Fruit fly (Drosophila melanogaster): ENCODE measurements around the gene CG2256.
A peak's percentile ranks its signal among the peaks of the same experiment; 100 is the strongest.

The CG2256 gene

dm6 chrX:8091017-8091620, 4.1 kb upstream of the CG2256 start:
- peak; percentile 96 for TF ChIP-seq rgr (GFP tag; optimal IDR thresholded peaks at IDR 0.05)
- TF ChIP-seq Vsx2 (GFP tag; optimal IDR thresholded peaks at IDR 0.05; ENCODE audit: partially characterized antibody) = peak; percentile 17
- TF ChIP-seq Myc (optimal IDR thresholded peaks at IDR 0.05) = no peak
- TF ChIP-seq brk (GFP tag; optimal IDR thresholded peaks at IDR 0.05) = peak; percentile 91
- TF ChIP-seq dsf (GFP tag; optimal IDR thresholded peaks at IDR 0.05; ENCODE audit: borderline replicate concordance) = peak; percentile 20
- no peak for TF ChIP-seq Mio (GFP tag; optimal IDR thresholded peaks at IDR 0.05)
- TF ChIP-seq Sp1 (GFP tag; optimal IDR thresholded peaks at IDR 0.05) = peak; percentile 92
- peak; percentile 67 for TF ChIP-seq Jra (GFP tag; optimal IDR thresholded peaks at IDR 0.05)
- TF ChIP-seq h (GFP tag; optimal IDR thresholded peaks at IDR 0.05) = peak; percentile 97
- TF ChIP-seq fru (GFP tag; optimal IDR thresholded peaks at IDR 0.05) = peak; percentile 99
- TF ChIP-seq sv (GFP tag; optimal IDR thresholded peaks at IDR 0.05) = peak; percentile 98
- TF ChIP-seq sage (GFP tag; optimal IDR thresholded peaks at IDR 0.05) = peak; percentile 94
- no peak for TF ChIP-seq N (GFP tag; optimal IDR thresholded peaks at IDR 0.05)
- no peak for TF ChIP-seq Abd-B (GFP tag; optimal IDR thresholded peaks at IDR 0.05)
- peak; percentile 96 for TF ChIP-seq OdsH (GFP tag; optimal IDR thresholded peaks at IDR 0.05)
- TF ChIP-seq Rel (GFP tag; optimal IDR thresholded peaks at IDR 0.05) = peak; percentile 88
- TF ChIP-seq Rel (tag; optimal IDR thresholded peaks at IDR 0.05) = peak; percentile 83
- TF ChIP-seq Hr78 (GFP tag; optimal IDR thresholded peaks at IDR 0.05) = no peak
- TF ChIP-seq woc (GFP tag; optimal IDR thresholded peaks at IDR 0.05) = peak; percentile 91
- TF ChIP-seq Dif (GFP tag; optimal IDR thresholded peaks at IDR 0.05; ENCODE audit: partially characterized antibody) = peak; percentile 66
- TF ChIP-seq CG9705 (GFP tag; optimal IDR thresholded peaks at IDR 0.05) = peak; percentile 32
- peak; percentile 56 for TF ChIP-seq GATAd (GFP tag; optimal IDR thresholded peaks at IDR 0.05)
- TF ChIP-seq tai (GFP tag; optimal IDR thresholded peaks at IDR 0.05) = peak; percentile 78
- TF ChIP-seq jim (GFP tag; optimal IDR thresholded peaks at IDR 0.05) = no peak
- TF ChIP-seq psq (GFP tag; optimal IDR thresholded peaks at IDR 0.05) = peak; percentile 93
- no peak for TF ChIP-seq CrebA (GFP tag; optimal IDR thresholded peaks at IDR 0.05; ENCODE audit: borderline replicate concordance)
- TF ChIP-seq foxo (GFP tag; optimal IDR thresholded peaks at IDR 0.05) = peak; percentile 31 to 97
- TF ChIP-seq CG32264 (GFP tag; optimal IDR thresholded peaks at IDR 0.05) = peak; percentile 75
- TF ChIP-seq Hnf4 (GFP tag; optimal IDR thresholded peaks at IDR 0.05) = peak; percentile 84
- peak; percentile 93 for TF ChIP-seq br (GFP tag; optimal IDR thresholded peaks at IDR 0.05)
- peak; percentile 95 for TF ChIP-seq ey (GFP tag; optimal IDR thresholded peaks at IDR 0.05)
- TF ChIP-seq usp (GFP tag; optimal IDR thresholded peaks at IDR 0.05) = no peak
- TF ChIP-seq lola (GFP tag; optimal IDR thresholded peaks at IDR 0.05) = no peak
- TF ChIP-seq Hr83 (GFP tag; optimal IDR thresholded peaks at IDR 0.05; ENCODE audit: poor library complexity, severe bottlenecking) = peak; percentile 11
- TF ChIP-seq dmrt93B (GFP tag; optimal IDR thresholded peaks at IDR 0.05) = peak; percentile 88
- no peak for TF ChIP-seq dl (GFP tag; optimal IDR thresholded peaks at IDR 0.05; ENCODE audit: insufficient read depth in 1 of 2, partially characterized antibody in 2 of 2)
- no peak for TF ChIP-seq pan (optimal IDR thresholded peaks at IDR 0.05)
- TF ChIP-seq Dfd (GFP tag; optimal IDR thresholded peaks at IDR 0.05) = peak; percentile 34
- TF ChIP-seq HLH106 (tag; optimal IDR thresholded peaks at IDR 0.05) = peak; percentile 91

DNA sequence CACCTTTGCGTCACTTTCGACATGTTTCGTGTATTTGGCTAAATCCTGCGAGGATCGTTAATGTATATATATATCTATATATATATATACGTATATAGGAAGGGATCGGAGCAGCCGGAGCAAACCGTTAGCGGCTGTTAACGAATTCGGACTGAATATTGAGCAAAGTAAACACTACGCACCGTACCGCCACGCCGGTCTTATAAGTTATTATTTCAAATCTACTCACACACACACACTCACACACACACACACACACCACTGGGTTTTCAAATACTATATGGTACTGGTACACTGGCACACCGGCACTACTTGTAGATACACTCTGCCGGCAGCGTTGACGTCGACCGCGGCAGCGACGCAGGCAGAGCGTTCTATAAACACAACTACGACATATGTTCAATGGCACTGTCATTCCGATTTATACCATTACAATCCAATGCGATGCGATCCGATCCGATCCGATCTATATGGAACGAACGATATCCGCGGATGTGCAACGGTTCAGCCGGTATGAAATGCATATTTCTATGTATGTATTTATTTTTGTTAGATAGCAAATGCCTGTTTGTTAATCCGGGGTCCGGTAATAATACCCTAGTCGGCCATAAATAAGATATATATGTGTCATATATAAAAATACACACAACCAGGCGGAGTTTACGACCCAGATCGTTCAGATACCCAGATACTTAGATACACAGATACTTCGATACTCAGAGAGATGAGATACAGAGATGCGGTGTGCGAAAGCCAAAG, 5.4 kb downstream of the CG2256 start, which contains the start of gene Ldsdh1:
Gene Ldsdh1, minus strand, starts transcription at position 179 of the 759 bp plus-strand sequence.
- no peak for TF ChIP-seq tai (GFP tag; optimal IDR thresholded peaks at IDR 0.05)
- no peak for TF ChIP-seq lola (GFP tag; optimal IDR thresholded peaks at IDR 0.05)
- TF ChIP-seq woc (GFP tag; optimal IDR thresholded peaks at IDR 0.05) = no peak
- no peak for TF ChIP-seq dmrt93B (GFP tag; optimal IDR thresholded peaks at IDR 0.05)
- TF ChIP-seq Abd-B (GFP tag; optimal IDR thresholded peaks at IDR 0.05) = no peak
- TF ChIP-seq OdsH (GFP tag; optimal IDR thresholded peaks at IDR 0.05) = no peak
- TF ChIP-seq usp (GFP tag; optimal IDR thresholded peaks at IDR 0.05) = no peak
- TF ChIP-seq dl (GFP tag; optimal IDR thresholded peaks at IDR 0.05; ENCODE audit: insufficient read depth in 1 of 2, partially characterized antibody in 2 of 2) = no peak
- TF ChIP-seq ey (GFP tag; optimal IDR thresholded peaks at IDR 0.05) = no peak
- TF ChIP-seq Dif (GFP tag; optimal IDR thresholded peaks at IDR 0.05; ENCODE audit: partially characterized antibody) = no peak
- no peak for TF ChIP-seq GATAd (GFP tag; optimal IDR thresholded peaks at IDR 0.05)
- no peak for TF ChIP-seq br (GFP tag; optimal IDR thresholded peaks at IDR 0.05)
- TF ChIP-seq CG9705 (GFP tag; optimal IDR thresholded peaks at IDR 0.05) = no peak
